Worm (Caenorhabditis elegans) whole organism, midembryonic: ENCODE results near the gene zig-11.

Experiments
- T22C8.4 ChIP-seq: fragments of 200-800 bp; sonication (Bioruptor generic); IDR thresholded peaks from 2 replicates; pipeline ENCODE4 v1.3.6; 2022; ENCODE audit warnings: missing genetic modification characterization, missing compliant biosample characterization
- cog-1 ChIP-seq: sonication (generic microtip); optimal IDR thresholded peaks from 2 replicates; lab custom pipeline; 2016; ENCODE audit warnings: missing genetic modification characterization, missing compliant biosample characterization
- flt-1 ChIP-seq: fragments of 200-800 bp; sonication (Bioruptor generic); IDR thresholded peaks from 2 replicates; pipeline ENCODE4 v1.3.6; 2022; ENCODE audit warnings: missing genetic modification characterization, missing compliant biosample characterization
- klf-2 ChIP-seq: fragments of 200-800 bp; sonication (Bioruptor generic); conservative IDR thresholded peaks from 2 replicates; pipeline ENCODE4 v1.3.6; 2022; ENCODE audit warnings: missing genetic modification reagents, missing genetic modification characterization, missing compliant biosample characterization
- med-1 ChIP-seq: sonication (generic microtip); optimal IDR thresholded peaks from 2 replicates; lab custom pipeline; 2017; ENCODE audit warnings: missing genetic modification characterization, mild to moderate bottlenecking, missing compliant biosample characterization, antibody characterized with exemption, missing genetic modification reagents; ENCODE audit not compliant: insufficient read depth
- ref-1 ChIP-seq: fragments of 200-800 bp; sonication (Bioruptor generic); conservative IDR thresholded peaks from 2 replicates; pipeline ENCODE4 v1.3.6; 2022; ENCODE audit warnings: missing genetic modification reagents, missing genetic modification characterization, missing compliant biosample characterization
- tab-1 ChIP-seq: fragments of 200-800 bp; sonication (Bioruptor generic); IDR thresholded peaks from 2 replicates; pipeline ENCODE4 v1.3.6; 2022; ENCODE audit warnings: missing genetic modification characterization, missing compliant biosample characterization
- ztf-23 ChIP-seq: fragments of 200-800 bp; sonication (Bioruptor generic); IDR thresholded peaks from 2 replicates; pipeline ENCODE4 v1.3.6; 2022; ENCODE audit warnings: missing genetic modification reagents, missing genetic modification characterization, missing compliant biosample characterization
- ztf-29 ChIP-seq: fragments of 200-800 bp; sonication (Bioruptor generic); IDR thresholded peaks from 2 replicates; pipeline ENCODE4 v1.3.6; 2022; ENCODE audit warnings: missing genetic modification reagents, missing genetic modification characterization, missing compliant biosample characterization

DNA sequence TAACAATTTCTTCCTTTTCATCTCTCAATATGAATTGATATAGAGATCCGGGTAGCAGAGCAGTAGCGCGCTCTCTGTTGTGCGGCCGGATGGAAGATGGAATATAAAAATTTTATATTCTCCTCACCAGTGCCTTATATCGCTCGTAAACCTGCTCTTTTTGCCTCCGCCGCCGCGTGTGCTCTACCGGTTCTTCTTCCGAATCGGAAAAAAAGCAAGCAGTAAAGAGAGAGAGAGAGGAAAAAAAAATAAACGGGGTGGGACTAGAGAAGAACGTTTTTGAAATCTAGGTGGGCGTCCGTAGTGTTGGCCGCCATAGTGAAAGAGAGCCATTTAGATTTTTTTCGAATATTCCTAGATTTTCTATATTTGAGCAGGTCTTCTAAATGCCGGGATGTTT lies 45.2 kb upstream of the zig-11 start, which contains the start of gene glb-25:
- TF ChIP-seq tab-1 (no peak), flt-1 (no peak), cog-1 (no peak), ref-1 (GFP tag; lab: Robert Waterston, UW) (no peak), T22C8.4 (GFP tag; lab: Robert Waterston, UW) (no peak), ztf-29 (GFP tag; lab: Robert Waterston, UW) (no peak), klf-2 (GFP tag; lab: Robert Waterston, UW) (no peak), ztf-23 (GFP tag; lab: Robert Waterston, UW) (no peak), med-1 (GFP tag; lab: Kevin White, UChicago) (no peak)
